Fruit fly (Drosophila melanogaster) whole organism, embryonic: ENCODE measurements around the gene CG17612.

Experiments used
- Awh ChIP-seq: fragments of 200-800 bp; sonication (Bioruptor generic); IDR thresholded peaks from 2 replicates; pipeline ENCODE4, ENCODE4 v1.3.6; 2022; ENCODE audit warnings: missing biosample characterization, missing genetic modification characterization
- C15 ChIP-seq: fragments of 200-800 bp; sonication (Bioruptor generic); IDR thresholded peaks from 3 replicates; pipeline ENCODE4 v1.3.6; 2022; ENCODE audit warnings: missing biosample characterization, missing genetic modification characterization
- CG10979 ChIP-seq: fragments of 200-800 bp; sonication (Bioruptor generic); optimal IDR thresholded peaks from 2 replicates; lab custom pipeline; 2018; ENCODE audit warnings: missing biosample characterization, mild to moderate bottlenecking, missing genetic modification characterization, moderate library complexity
- CG11695 ChIP-seq: fragments of 200-800 bp; sonication (Bioruptor generic); IDR thresholded peaks from 3 replicates; pipeline ENCODE4 v1.3.6; 2022; ENCODE audit warnings: missing biosample characterization, missing genetic modification characterization
- CG12071 ChIP-seq: fragments of 200-800 bp; sonication (Bioruptor generic); optimal IDR thresholded peaks from 3 replicates; lab custom pipeline; 2018; ENCODE audit warnings: missing biosample characterization, mild to moderate bottlenecking, missing genetic modification characterization
- CG13894 ChIP-seq: fragments of 200-800 bp; sonication (Bioruptor generic); optimal IDR thresholded peaks from 3 replicates; lab custom pipeline; 2018; ENCODE audit warnings: missing biosample characterization, mild to moderate bottlenecking, missing genetic modification characterization, moderate library complexity
- CG15479 ChIP-seq: fragments of 200-800 bp; sonication (Bioruptor generic); optimal IDR thresholded peaks from 3 replicates; lab custom pipeline; 2019; ENCODE audit warnings: missing biosample characterization, mild to moderate bottlenecking, missing genetic modification characterization, moderate library complexity
- CG17186 ChIP-seq: fragments of 200-800 bp; sonication (Bioruptor generic); optimal IDR thresholded peaks from 3 replicates; lab custom pipeline; 2017; ENCODE audit warnings: missing biosample characterization, missing genetic modification reagents, missing genetic modification characterization
- CG17328 ChIP-seq: fragments of 200-800 bp; sonication (Bioruptor generic); IDR thresholded peaks from 2 replicates; pipeline ENCODE4 v1.3.6; 2022; ENCODE audit warnings: missing biosample characterization, missing genetic modification characterization
- CG18619 ChIP-seq: fragments of 200-800 bp; sonication (Bioruptor generic); optimal IDR thresholded peaks from 3 replicates; lab custom pipeline; 2017; ENCODE audit warnings: missing biosample characterization, mild to moderate bottlenecking, missing genetic modification characterization
- CG18764 ChIP-seq: fragments of 200-800 bp; sonication (Bioruptor generic); optimal IDR thresholded peaks from 3 replicates; lab custom pipeline; 2016; ENCODE audit warnings: missing biosample characterization, missing genetic modification characterization
- CG2116 ChIP-seq: fragments of 200-800 bp; sonication (Bioruptor generic); optimal IDR thresholded peaks from 3 replicates; lab custom pipeline; 2018; ENCODE audit warnings: missing biosample characterization, mild to moderate bottlenecking, missing genetic modification characterization
- CG31441 ChIP-seq: fragments of 200-800 bp; sonication (Bioruptor generic); IDR thresholded peaks from 2 replicates; pipeline ENCODE4 v1.3.6; 2022; ENCODE audit warnings: missing biosample characterization, missing genetic modification characterization
- CG34376 ChIP-seq: fragments of 200-800 bp; sonication (Bioruptor generic); optimal IDR thresholded peaks from 2 replicates; lab custom pipeline; 2018; ENCODE audit warnings: missing biosample characterization, mild to moderate bottlenecking, missing genetic modification characterization
- CG4328 ChIP-seq: fragments of 200-800 bp; sonication (Bioruptor generic); optimal IDR thresholded peaks from 3 replicates; lab custom pipeline; 2017; ENCODE audit warnings: missing biosample characterization, missing genetic modification reagents, missing genetic modification characterization
- CG5245 ChIP-seq: fragments of 200-800 bp; sonication (Bioruptor generic); optimal IDR thresholded peaks from 3 replicates; lab custom pipeline; 2016; ENCODE audit warnings: missing biosample characterization, missing genetic modification characterization
- CG7786 ChIP-seq: fragments of 200-800 bp; sonication (Bioruptor generic); optimal IDR thresholded peaks from 2 replicates; lab custom pipeline; 2016; ENCODE audit warnings: missing biosample characterization, missing genetic modification characterization
- CG9797 ChIP-seq: fragments of 200-800 bp; sonication (Bioruptor generic); optimal IDR thresholded peaks from 3 replicates; lab custom pipeline; 2018; ENCODE audit warnings: missing biosample characterization, mild to moderate bottlenecking, missing genetic modification characterization
- CoRest ChIP-seq: fragments of 200-800 bp; sonication (Bioruptor generic); optimal IDR thresholded peaks from 3 replicates; lab custom pipeline; 2018; ENCODE audit warnings: missing biosample characterization, mild to moderate bottlenecking, missing genetic modification characterization, moderate library complexity
- D19A ChIP-seq: fragments of 200-800 bp; optimal IDR thresholded peaks from 3 replicates; lab custom pipeline; 2019; ENCODE audit warnings: missing biosample characterization, mild to moderate bottlenecking, missing genetic modification characterization, moderate library complexity
- Doc3 ChIP-seq: fragments of 200-800 bp; sonication (Bioruptor generic); IDR thresholded peaks from 3 replicates; pipeline ENCODE4 v1.3.6; 2022; ENCODE audit warnings: missing biosample characterization, missing genetic modification characterization; ENCODE audit not compliant: partially characterized antibody
- Fer2 ChIP-seq: fragments of 200-800 bp; sonication (Bioruptor generic); optimal IDR thresholded peaks from 2 replicates; lab custom pipeline; 2018; ENCODE audit warnings: missing biosample characterization, mild to moderate bottlenecking, missing genetic modification characterization, moderate library complexity
- Gug ChIP-seq: fragments of 200-800 bp; sonication (Bioruptor generic); IDR thresholded peaks from 4 replicates; pipeline ENCODE4 v1.3.6; 2022; ENCODE audit warnings: missing biosample characterization, missing genetic modification characterization
- H2.0 ChIP-seq: fragments of 200-800 bp; sonication (Bioruptor generic); IDR thresholded peaks from 2 replicates; pipeline ENCODE4 v1.3.6; 2022; ENCODE audit warnings: missing biosample characterization, missing genetic modification characterization
- HmgD ChIP-seq: fragments of 200-800 bp; sonication (Bioruptor generic); optimal IDR thresholded peaks from 3 replicates; lab custom pipeline; 2016; ENCODE audit warnings: missing biosample characterization, missing genetic modification characterization
- Hr78 ChIP-seq, 2 experiments: fragments of 200-800 bp in 1 of 2; fragments of >200 bp in 1 of 2; sonication (Bioruptor generic) in 1 of 2; optimal IDR thresholded peaks; 2 replicates each; lab custom pipeline; 2017 to 2019; ENCODE audit warnings: missing biosample characterization in 2 of 2, missing genetic modification characterization in 2 of 2, mild to moderate bottlenecking in 1 of 2, moderate library complexity in 1 of 2
- Lim3 ChIP-seq: fragments of 200-800 bp; sonication (Bioruptor generic); IDR thresholded peaks from 2 replicates; pipeline ENCODE4 v1.3.6; 2022; ENCODE audit warnings: missing biosample characterization, missing genetic modification characterization
- MTF-1 ChIP-seq: fragments of 200-800 bp; sonication (Bioruptor generic); optimal IDR thresholded peaks from 2 replicates; lab custom pipeline; 2018; ENCODE audit warnings: missing biosample characterization, mild to moderate bottlenecking, missing genetic modification characterization, borderline replicate concordance
- Mad ChIP-seq: fragments of 200-800 bp; sonication (Bioruptor generic); optimal IDR thresholded peaks from 2 replicates; lab custom pipeline; 2016; ENCODE audit warnings: missing biosample characterization, missing genetic modification characterization
- Med ChIP-seq: fragments of 200-800 bp; sonication (Bioruptor generic); peaks from one replicate; lab custom pipeline; 2016; ENCODE audit warnings: missing biosample characterization, missing genetic modification characterization, mild to moderate bottlenecking, inconsistent platforms, moderate library complexity
- Meics ChIP-seq: fragments of 200-800 bp; sonication (Bioruptor generic); optimal IDR thresholded peaks from 2 replicates; lab custom pipeline; 2017; ENCODE audit warnings: missing biosample characterization, mild to moderate bottlenecking, missing genetic modification characterization
- Mes4 ChIP-seq: fragments of 200-800 bp; sonication (Bioruptor generic); optimal IDR thresholded peaks from 2 replicates; lab custom pipeline; 2016; ENCODE audit warnings: missing biosample characterization, missing genetic modification characterization
- Rfx ChIP-seq: fragments of 200-800 bp; sonication (Bioruptor generic); IDR thresholded peaks from 2 replicates; pipeline ENCODE4 v1.3.6; 2022; ENCODE audit warnings: missing biosample characterization, missing genetic modification characterization
- Scr ChIP-seq: fragments of 200-800 bp; sonication (Bioruptor generic); IDR thresholded peaks from 2 replicates; pipeline ENCODE4 v1.3.6; 2022; ENCODE audit warnings: missing biosample characterization, missing genetic modification characterization; ENCODE audit not compliant: partially characterized antibody
- Side ChIP-seq: fragments of 200-800 bp; sonication (Bioruptor generic); optimal IDR thresholded peaks from 2 replicates; lab custom pipeline; 2016; ENCODE audit warnings: missing biosample characterization, missing genetic modification characterization
- Xbp1 ChIP-seq: fragments of 200-800 bp; sonication (Bioruptor generic); optimal IDR thresholded peaks from 3 replicates; lab custom pipeline; 2016; ENCODE audit warnings: missing biosample characterization, mild to moderate bottlenecking, missing genetic modification characterization
- amos ChIP-seq: fragments of 200-800 bp; sonication (Bioruptor generic); IDR thresholded peaks from 2 replicates; pipeline ENCODE4 v1.3.6; 2022; ENCODE audit warnings: missing biosample characterization, missing genetic modification characterization; ENCODE audit not compliant: partially characterized antibody
- corto ChIP-seq: fragments of 200-800 bp; sonication (Bioruptor generic); optimal IDR thresholded peaks from 2 replicates; lab custom pipeline; 2016; ENCODE audit warnings: missing biosample characterization, mild to moderate bottlenecking, missing genetic modification characterization, moderate library complexity
- lilli ChIP-seq: fragments of 200-800 bp; sonication (Bioruptor generic); optimal IDR thresholded peaks from 3 replicates; lab custom pipeline; 2016; ENCODE audit warnings: missing biosample characterization, missing genetic modification characterization
- mam ChIP-seq: fragments of 200-800 bp; sonication (Bioruptor generic); optimal IDR thresholded peaks from 3 replicates; lab custom pipeline; 2016; ENCODE audit warnings: missing biosample characterization, missing genetic modification characterization
- p53 ChIP-seq: fragments of 200-800 bp; sonication (Bioruptor generic); optimal IDR thresholded peaks from 2 replicates; lab custom pipeline; 2016; ENCODE audit warnings: missing biosample characterization, missing genetic modification characterization
- pho ChIP-seq: fragments of 200-800 bp; sonication (Bioruptor generic); optimal IDR thresholded peaks from 2 replicates; lab custom pipeline; 2016; ENCODE audit warnings: missing biosample characterization, missing genetic modification characterization
- repo ChIP-seq: fragments of 200-800 bp; sonication (Bioruptor generic); optimal IDR thresholded peaks from 2 replicates; lab custom pipeline; 2016; ENCODE audit warnings: missing biosample characterization, missing genetic modification characterization
- rib ChIP-seq: fragments of 200-800 bp; sonication (Bioruptor generic); IDR thresholded peaks from 2 replicates; pipeline ENCODE4 v1.3.6; 2022; ENCODE audit warnings: missing biosample characterization, missing genetic modification characterization
- scrt ChIP-seq: fragments of 200-800 bp; sonication (Bioruptor generic); optimal IDR thresholded peaks from 2 replicates; lab custom pipeline; 2018; ENCODE audit warnings: missing biosample characterization, mild to moderate bottlenecking, missing genetic modification characterization, moderate library complexity
- sima ChIP-seq: fragments of 200-800 bp; sonication (Bioruptor generic); optimal IDR thresholded peaks from 2 replicates; lab custom pipeline; 2016; ENCODE audit warnings: missing biosample characterization, missing genetic modification characterization
- sr ChIP-seq: fragments of 200-800 bp; sonication (Bioruptor generic); IDR thresholded peaks from 3 replicates; pipeline ENCODE4 v1.3.6; 2022; ENCODE audit warnings: missing biosample characterization, missing genetic modification characterization
- tap ChIP-seq: fragments of 200-800 bp; optimal IDR thresholded peaks from 3 replicates; lab custom pipeline; 2019; ENCODE audit warnings: missing biosample characterization, mild to moderate bottlenecking, missing genetic modification characterization, moderate library complexity
- vvl ChIP-seq: fragments of 200-800 bp; sonication (Bioruptor generic); IDR thresholded peaks from 2 replicates; pipeline ENCODE4 v1.3.6; 2022; ENCODE audit warnings: missing biosample characterization, missing genetic modification characterization
- wek ChIP-seq: fragments of 200-800 bp; sonication (Bioruptor generic); optimal IDR thresholded peaks from 3 replicates; lab custom pipeline; 2018; ENCODE audit warnings: missing biosample characterization, mild to moderate bottlenecking, missing genetic modification characterization, moderate library complexity

CG17612 gene

DNA sequence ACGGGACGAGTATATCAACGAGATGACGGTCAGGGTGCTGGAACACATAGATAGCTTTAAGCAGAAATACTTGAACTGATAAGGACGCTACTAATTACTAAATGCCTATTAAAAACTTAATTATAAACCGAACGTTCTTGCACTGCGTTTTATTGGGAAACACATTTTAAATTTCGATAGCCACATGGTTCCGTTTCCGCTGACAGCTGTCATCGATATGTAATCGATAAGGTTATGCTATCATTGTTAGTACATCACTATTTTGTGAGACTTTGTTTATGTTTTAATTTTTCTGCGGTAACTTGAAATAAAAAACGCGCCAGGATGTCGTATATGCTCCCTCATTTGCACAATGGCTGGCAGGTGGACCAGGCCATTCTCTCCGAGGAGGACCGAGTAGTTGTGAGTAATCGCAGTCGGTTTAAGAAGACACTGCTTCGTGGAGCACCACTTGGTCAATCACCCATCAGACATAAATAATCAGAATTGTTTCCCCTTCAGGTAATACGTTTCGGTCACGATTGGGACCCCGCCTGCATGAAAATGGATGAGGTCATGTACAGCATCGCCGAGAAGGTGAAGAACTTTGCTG lies 20.6 kb upstream of the CG17612 start, which contains the start of gene Dim1 (continued):
- TF ChIP-seq MTF-1 (GFP tag; lab: Kevin White, UChicago) (no peak), wek (GFP tag; lab: Kevin White, UChicago) (peak; percentile 47), CG17186 (GFP tag; lab: Kevin White, UChicago) (peak; percentile 36), Awh (GFP tag; lab: Robert Waterston, UW) (no peak), amos (peak; percentile 74), repo (no peak), C15 (no peak), tap (tag; lab: Kevin White, UChicago) (no peak), CG10979 (peak; percentile 34), CG17328 (GFP tag; lab: Robert Waterston, UW) (0 out of 2 replicates have a peak, but pooled peaks have one; percentile 31), CoRest (tag; lab: Kevin White, UChicago) (peak; percentile 32), CG34376 (GFP tag; lab: Kevin White, UChicago) (peak; percentile 53), H2.0 (GFP tag; lab: Robert Waterston, UW) (no peak), CG2116 (GFP tag; lab: Kevin White, UChicago) (peak; percentile 90), Mes4 (GFP tag; lab: Kevin White, UChicago) (peak; percentile 4), Lim3 (GFP tag; lab: Robert Waterston, UW) (no peak), Scr (GFP tag; lab: Robert Waterston, UW) (peak; percentile 72), p53 (peak; percentile 17), CG7786 (GFP tag; lab: Kevin White, UChicago) (no peak), Meics (GFP tag; lab: Kevin White, UChicago) (no peak), Hr78 (GFP tag; optimal IDR thresholded peaks at IDR 0.05; lab: Kevin White, UChicago) (no peak), CG9797 (no peak), Mad (peak; percentile 29), sr (GFP tag; lab: Robert Waterston, UW) (no peak), Side (GFP tag; lab: Kevin White, UChicago) (peak; percentile 25), Xbp1 (GFP tag; lab: Kevin White, UChicago) (no peak), sima (no peak), CG5245 (GFP tag; lab: Kevin White, UChicago) (no peak), HmgD (no peak), Doc3 (GFP tag; lab: Robert Waterston, UW) (peak; percentile 64), CG15479 (no peak), CG18619 (GFP tag; lab: Kevin White, UChicago) (peak; percentile 47), scrt (GFP tag; lab: Kevin White, UChicago) (no peak), vvl (GFP tag; lab: Robert Waterston, UW) (peak; percentile 59; the same call in 1 of the 2 replicates), corto (GFP tag; lab: Kevin White, UChicago) (no peak), pho (GFP tag; lab: Kevin White, UChicago) (no peak), CG12071 (GFP tag; lab: Kevin White, UChicago) (no peak), Rfx (GFP tag; lab: Robert Waterston, UW) (peak; percentile 53; the same call in 1 of the 2 replicates), mam (no peak), CG11695 (GFP tag; lab: Robert Waterston, UW) (no peak), rib (GFP tag; lab: Robert Waterston, UW) (no peak), Fer2 (tag; lab: Kevin White, UChicago) (no peak), CG31441 (GFP tag; lab: Robert Waterston, UW) (no peak), CG4328 (GFP tag; lab: Kevin White, UChicago) (peak; percentile 7), CG18764 (GFP tag; lab: Kevin White, UChicago) (no peak), CG13894 (no peak), Med (GFP tag; lab: Kevin White, UChicago) (peak; percentile 94), Gug (no peak), lilli (no peak), D19A (tag; lab: Kevin White, UChicago) (no peak)
